Worm (Caenorhabditis elegans) whole organism, early embryonic: ENCODE results near the gene str-180.

Experiments used
- ama-1 ChIP-seq: fragments of 150-350 bp; optimal IDR thresholded peaks from 2 replicates; lab custom pipeline; 2014
- ceh-36 ChIP-seq: sonication (generic microtip); optimal IDR thresholded peaks from 2 replicates; lab custom pipeline; 2016; ENCODE audit warnings: missing genetic modification characterization, inconsistent platforms, missing compliant biosample characterization
- flt-1 ChIP-seq: fragments of 200-800 bp; sonication (Bioruptor generic); IDR thresholded peaks from 2 replicates; pipeline ENCODE4 v1.3.6; 2022; ENCODE audit warnings: missing genetic modification characterization, missing compliant biosample characterization
- hmg-4 ChIP-seq: fragments of 200-800 bp; sonication (Bioruptor generic); optimal IDR thresholded peaks from 2 replicates; lab custom pipeline; 2018; ENCODE audit warnings: mild to moderate bottlenecking, missing genetic modification characterization, missing compliant biosample characterization
- tbx-11 ChIP-seq: fragments of 200-800 bp; sonication (Bioruptor generic); IDR thresholded peaks from 2 replicates; pipeline ENCODE4 v1.3.6; 2022; ENCODE audit warnings: missing genetic modification characterization, missing compliant biosample characterization
- tra-4 ChIP-seq: sonication (generic microtip); optimal IDR thresholded peaks from 2 replicates; lab custom pipeline; 2017; ENCODE audit warnings: missing genetic modification characterization, missing compliant biosample characterization

DNA sequence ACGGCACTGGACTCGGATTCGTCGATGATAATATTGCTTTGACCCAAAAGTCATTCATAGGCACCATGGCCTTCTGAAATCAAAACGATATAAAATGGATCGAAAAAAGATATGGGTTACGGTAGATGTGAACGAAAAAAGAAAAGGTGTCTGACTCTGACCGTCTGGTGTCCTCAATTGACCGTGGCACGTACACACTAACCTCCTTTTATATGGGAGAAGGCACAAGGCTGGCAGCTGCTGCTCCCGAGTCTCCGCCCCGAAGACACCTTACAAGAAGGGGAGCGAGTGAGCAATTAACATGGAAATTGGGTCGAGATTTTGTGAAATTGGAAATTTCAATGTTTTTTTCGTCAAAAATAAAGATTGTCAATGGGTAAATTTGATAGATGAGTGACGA lies 12.9 kb upstream of the str-180 start, which contains the start of gene egl-46:
- TF ChIP-seq hmg-4, result no peak
- no peak for TF ChIP-seq ama-1 (lab: Kevin White, UChicago)
- TF ChIP-seq tra-4 (tag; lab: Kevin White, UChicago), result no peak
- TF ChIP-seq flt-1, result no peak
- TF ChIP-seq tbx-11 (GFP tag; lab: Robert Waterston, UW), result no peak
- no peak for TF ChIP-seq ceh-36 (tag; lab: Kevin White, UChicago)
